Worm (Caenorhabditis elegans): Measurements from ENCODE around the gene C05D11.8.

DNA sequence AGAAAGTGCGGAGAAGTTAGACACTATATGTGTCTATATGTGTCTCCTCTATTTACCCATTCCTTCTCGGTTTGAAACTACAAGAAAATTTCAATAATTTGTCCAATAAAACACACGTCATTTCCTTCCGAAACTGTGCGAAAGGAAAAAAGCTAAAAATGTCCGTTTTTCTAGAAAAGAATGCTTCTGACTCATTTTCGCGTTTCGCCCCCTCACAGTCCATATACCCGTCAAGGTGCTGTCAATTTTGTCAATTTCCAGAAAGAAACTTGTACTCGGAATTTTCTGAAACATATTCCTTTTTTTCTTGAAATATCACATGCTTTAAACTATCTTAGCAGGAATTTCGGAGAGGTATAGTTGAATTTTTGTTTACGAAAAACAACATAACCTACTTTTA, 24.3 kb downstream of the C05D11.8 start:
- TF ChIP-seq F26F4.8 (GFP tag; conservative IDR thresholded peaks at IDR 0.05) (no peak), ces-1 (GFP tag; optimal IDR thresholded peaks at IDR 0.05) (no peak)

All from whole organism, L4 larva.